Worm (Caenorhabditis elegans) whole organism, L3 larva: Measurements from ENCODE around the gene flp-32.

Experiments used
- R02D3.7 ChIP-seq: fragments of 150-350 bp; optimal IDR thresholded peaks from 2 replicates; lab custom pipeline; 2014; ENCODE audit warnings: missing biosample characterization, missing genetic modification characterization
- ama-1 ChIP-seq: fragments of 150-350 bp; optimal IDR thresholded peaks from 2 replicates; lab custom pipeline; 2018
- ceh-82 ChIP-seq: fragments of 150-350 bp; optimal IDR thresholded peaks from 2 replicates; lab custom pipeline; 2014; ENCODE audit warnings: missing biosample characterization, missing genetic modification characterization
- egl-27 ChIP-seq: sonication (generic microtip); optimal IDR thresholded peaks from 4 replicates; lab custom pipeline; 2017; ENCODE audit warnings: missing biosample characterization, missing genetic modification reagents, missing genetic modification characterization
- jun-1 ChIP-seq: fragments of 150-350 bp; optimal IDR thresholded peaks from 2 replicates; lab custom pipeline; 2014; ENCODE audit warnings: missing biosample characterization, missing genetic modification reagents, missing genetic modification characterization
- lin-39 ChIP-seq: fragments of 150-350 bp; optimal IDR thresholded peaks from 2 replicates; lab custom pipeline; 2018; ENCODE audit warnings: missing biosample characterization, missing genetic modification reagents, missing genetic modification characterization
- nhr-11 ChIP-seq: fragments of 150-350 bp; optimal IDR thresholded peaks from 2 replicates; lab custom pipeline; 2014; ENCODE audit warnings: missing biosample characterization, missing genetic modification characterization

DNA sequence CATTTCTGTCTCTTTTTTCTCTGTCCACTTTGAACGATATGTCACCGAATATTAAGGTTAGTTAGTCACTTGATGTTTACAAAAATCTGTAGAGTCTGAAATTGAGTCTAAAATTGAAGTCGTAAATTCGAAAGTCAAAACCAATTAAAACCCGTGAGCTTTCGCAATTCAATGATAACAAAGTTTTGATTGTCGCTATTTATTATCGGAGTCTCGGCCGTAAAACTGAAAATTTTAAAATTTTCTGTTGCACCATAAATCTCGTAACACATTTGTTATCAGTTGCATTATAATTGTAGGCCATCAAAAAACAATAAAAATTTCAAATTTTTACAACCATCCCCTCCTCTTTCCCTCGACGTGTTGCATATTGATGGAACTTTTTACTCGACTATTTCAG lies 25.0 kb upstream of the flp-32 start:
- TF ChIP-seq ceh-82 (tag; lab: Kevin White, UChicago), result no peak
- TF ChIP-seq lin-39 (tag; lab: Kevin White, UChicago), result no peak
- peak; percentile 57 for TF ChIP-seq jun-1 (tag; lab: Kevin White, UChicago)
- TF ChIP-seq ama-1 (lab: Kevin White, UChicago), result no peak
- TF ChIP-seq egl-27 (tag; lab: Kevin White, UChicago), result no peak
- no peak for TF ChIP-seq R02D3.7 (tag; lab: Kevin White, UChicago)
- no peak for TF ChIP-seq nhr-11 (tag; lab: Kevin White, UChicago)
